Worm (Caenorhabditis elegans): ENCODE results near the gene nlp-14.

nlp-14 gene

DNA sequence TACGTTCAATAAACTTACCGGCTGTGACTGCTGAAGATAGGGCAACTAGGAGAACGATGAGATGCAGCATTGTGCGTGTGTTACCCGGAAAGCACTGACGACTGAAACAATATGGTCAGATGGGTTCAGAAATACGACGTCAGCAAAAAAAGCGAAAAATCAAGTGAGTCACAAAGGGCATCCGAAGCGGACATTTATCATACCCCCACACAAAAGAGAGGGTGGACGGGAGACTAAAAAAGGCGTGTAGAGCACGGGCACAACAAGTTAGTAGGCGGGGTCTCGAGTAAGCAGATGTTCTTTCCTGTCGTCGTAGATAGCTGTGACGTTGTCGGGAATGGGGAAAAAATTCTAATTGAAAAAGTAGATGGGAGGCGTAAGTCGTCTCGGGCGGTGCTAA is at the start of gene nlp-14:
nlp-14 (minus strand) TSS at position 101 of the 400 bp plus-strand sequence.
- TF ChIP-seq B0035.1 (tag; optimal IDR thresholded peaks at IDR 0.05) (no peak), lsl-1 (GFP tag; optimal IDR thresholded peaks at IDR 0.05) (no peak), hmg-1.2 (GFP tag; IDR thresholded peaks at IDR 0.05) (no peak), nhr-120 (GFP tag; IDR thresholded peaks at IDR 0.05) (no peak), hrde-1 (tag; optimal IDR thresholded peaks at IDR 0.05; ENCODE audit: borderline replicate concordance) (no peak), snpc-1.3 (tag; optimal IDR thresholded peaks at IDR 0.05; ENCODE audit: insufficient read depth) (no peak)

DNA sequence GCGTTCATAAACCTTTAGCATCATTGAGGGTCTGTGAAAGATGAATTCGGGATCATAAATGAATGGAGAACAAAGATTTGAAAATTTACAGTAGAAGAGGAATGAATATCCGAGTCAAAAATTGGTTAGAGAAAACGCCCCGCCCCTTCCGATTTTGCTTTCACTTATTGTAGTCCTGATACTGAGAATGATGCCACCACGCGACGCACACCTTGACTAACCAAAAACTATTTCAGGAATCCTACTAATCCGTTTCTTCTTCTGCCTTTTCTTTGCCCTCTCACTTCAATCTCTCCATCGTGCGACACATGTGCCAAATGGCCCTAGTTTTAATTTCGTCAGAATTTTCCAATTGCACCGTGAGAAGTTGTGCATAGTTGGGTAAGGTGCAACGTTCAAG is 44.2 kb upstream of the nlp-14 start:
- TF ChIP-seq rec-8 (tag; optimal IDR thresholded peaks at IDR 0.05) (no peak), attf-6 (GFP tag; IDR thresholded peaks at IDR 0.05) (no peak), lin-54 (GFP tag; optimal IDR thresholded peaks at IDR 0.05) (no peak), ztf-26 (tag; optimal IDR thresholded peaks at IDR 0.05) (no peak), ama-1 (optimal IDR thresholded peaks at IDR 0.05) (no peak), ama-1 (GFP tag; optimal IDR thresholded peaks at IDR 0.05) (no peak), ceh-58 (GFP tag; IDR thresholded peaks at IDR 0.05) (no peak), ceh-40 (GFP tag; IDR thresholded peaks at IDR 0.05) (no peak)

DNA sequence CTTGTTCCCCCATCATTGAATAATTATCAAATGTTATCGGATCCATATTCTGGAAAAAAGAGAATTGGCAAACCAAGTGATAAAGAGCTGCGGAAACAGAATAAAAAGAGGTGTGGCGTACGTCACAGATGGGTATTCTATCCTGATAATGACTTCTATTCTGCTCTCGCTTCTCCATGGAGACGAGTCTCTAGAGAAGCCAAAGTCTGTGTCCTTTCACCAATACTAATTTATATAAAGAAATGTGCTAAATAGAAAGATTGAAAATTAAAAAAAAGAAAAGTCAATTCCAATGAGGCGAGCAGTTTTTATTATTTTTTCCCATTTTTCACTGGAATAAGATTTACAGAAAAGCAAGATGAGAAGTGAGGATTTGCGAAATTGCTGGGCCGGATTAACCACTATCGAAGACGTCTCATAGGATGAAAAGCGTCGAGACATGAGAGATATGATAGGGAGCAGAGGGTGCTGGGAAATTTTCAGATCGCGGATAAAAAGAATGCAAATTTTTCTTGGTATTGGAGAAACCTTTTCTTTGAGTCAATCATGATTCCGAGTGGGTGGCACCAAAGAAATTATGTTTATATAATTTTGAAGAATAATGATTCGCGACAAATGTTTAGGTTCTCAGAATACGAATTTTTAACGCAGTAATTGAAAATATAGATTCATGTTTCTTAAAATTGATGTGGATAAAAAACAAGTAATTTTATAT is 42.1 kb upstream of the nlp-14 start, which contains the start of gene aexr-3:
aexr-3 (minus strand) TSS at position 51 of the 715 bp plus-strand sequence.
- no peak for TF ChIP-seq athp-1 (tag; optimal IDR thresholded peaks at IDR 0.05)
- no peak for TF ChIP-seq dox-1 (GFP tag; IDR thresholded peaks at IDR 0.05)
- TF ChIP-seq F22D6.2 (tag; optimal IDR thresholded peaks at IDR 0.05), result no peak
- no peak for TF ChIP-seq lag-1 (GFP tag; IDR thresholded peaks at IDR 0.05)
- TF ChIP-seq F10E7.11 (tag; optimal IDR thresholded peaks at IDR 0.05), result no peak
- TF ChIP-seq F49E8.2 (tag; optimal IDR thresholded peaks at IDR 0.05; ENCODE audit: insufficient read depth), result no peak
- no peak for TF ChIP-seq ama-1 (optimal IDR thresholded peaks at IDR 0.05)
- no peak for TF ChIP-seq ama-1 (GFP tag; optimal IDR thresholded peaks at IDR 0.05)
- no peak for TF ChIP-seq ztf-22 (GFP tag; optimal IDR thresholded peaks at IDR 0.05)
- TF ChIP-seq ztf-25 (GFP tag; IDR thresholded peaks at IDR 0.05), result no peak
- no peak for TF ChIP-seq Y53F4B.3 (GFP tag; IDR thresholded peaks at IDR 0.05)
- no peak for TF ChIP-seq nfya-1 (tag; optimal IDR thresholded peaks at IDR 0.05; ENCODE audit: borderline replicate concordance, insufficient read depth)
- no peak for TF ChIP-seq nhr-80 (tag; optimal IDR thresholded peaks at IDR 0.05)
- no peak for TF ChIP-seq B0019.2 (GFP tag; conservative IDR thresholded peaks at IDR 0.05)
- TF ChIP-seq snpc-1.3 (tag; optimal IDR thresholded peaks at IDR 0.05; ENCODE audit: insufficient read depth), result no peak
- no peak for TF ChIP-seq D2030.7 (GFP tag; IDR thresholded peaks at IDR 0.05)
- no peak for TF ChIP-seq sea-2 (GFP tag; IDR thresholded peaks at IDR 0.05)
- TF ChIP-seq ets-4 (GFP tag; optimal IDR thresholded peaks at IDR 0.05), result no peak

DNA sequence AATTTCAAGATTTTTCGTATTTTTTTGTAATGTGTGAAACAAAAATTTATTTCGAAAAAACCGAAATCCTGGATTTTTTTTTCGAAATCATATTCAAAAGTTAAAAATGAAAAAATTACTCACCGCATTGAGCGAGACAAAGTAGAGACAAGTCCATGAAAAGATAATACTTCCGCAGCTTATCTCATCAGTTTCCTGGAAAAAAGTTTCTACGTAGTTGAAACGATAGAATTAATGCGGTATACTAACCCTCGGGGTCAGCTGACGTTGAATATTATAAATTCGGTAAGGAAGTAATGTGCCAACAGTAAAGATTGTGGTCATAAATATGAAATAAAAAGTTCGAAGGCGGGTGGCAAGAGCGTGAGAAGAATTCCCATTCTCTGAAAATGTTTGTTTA is 38.8 kb upstream of the nlp-14 start:
- TF ChIP-seq hmg-20 (GFP tag; IDR thresholded peaks at IDR 0.05) (no peak), snpc-3.4 (tag; optimal IDR thresholded peaks at IDR 0.05) (no peak), attf-5 (GFP tag; optimal IDR thresholded peaks at IDR 0.05) (no peak), dpl-1 (GFP tag; optimal IDR thresholded peaks at IDR 0.05) (no peak), F23B12.7 (tag; optimal IDR thresholded peaks at IDR 0.05; ENCODE audit: insufficient read depth) (no peak), fkh-3 (tag; optimal IDR thresholded peaks at IDR 0.05) (no peak), gei-17 (GFP tag; optimal IDR thresholded peaks at IDR 0.05) (no peak), madf-6 (GFP tag; IDR thresholded peaks at IDR 0.05) (no peak), nhr-80 (tag; optimal IDR thresholded peaks at IDR 0.05) (no peak), sea-2 (GFP tag; IDR thresholded peaks at IDR 0.05) (no peak), mcd-1 (GFP tag; IDR thresholded peaks at IDR 0.05) (no peak), ztf-6 (GFP tag; IDR thresholded peaks at IDR 0.05) (no peak), nhr-120 (GFP tag; IDR thresholded peaks at IDR 0.05) (no peak), ztf-3 (GFP tag; optimal IDR thresholded peaks at IDR 0.05) (no peak), pha-4 (tag; optimal IDR thresholded peaks at IDR 0.05) (no peak), sptf-2 (GFP tag; optimal IDR thresholded peaks at IDR 0.05) (no peak), tbp1 (GFP tag; optimal IDR thresholded peaks at IDR 0.05) (no peak), tbx-9 (tag; optimal IDR thresholded peaks at IDR 0.05; ENCODE audit: borderline replicate concordance) (no peak)

All from whole organism, young adult.